Worm (Caenorhabditis elegans) whole organism, L2 larva: ENCODE data around the gene F54F12.1.

Experiments
- C34F6.9 ChIP-seq: fragments of 150-350 bp; optimal IDR thresholded peaks from 2 replicates; lab custom pipeline; 2014; ENCODE audit warnings: missing biosample characterization, missing genetic modification characterization
- F13H6.1 ChIP-seq: sonication (generic microtip); optimal IDR thresholded peaks from 2 replicates; lab custom pipeline; 2016; ENCODE audit warnings: missing genetic modification characterization, missing compliant biosample characterization
- R02D3.7 ChIP-seq: fragments of 150-350 bp; optimal IDR thresholded peaks from 2 replicates; lab custom pipeline; 2014; ENCODE audit warnings: missing biosample characterization, missing genetic modification characterization
- Y55F3AM.14 ChIP-seq: fragments of 200-800 bp; sonication (Bioruptor generic); optimal IDR thresholded peaks from 2 replicates; lab custom pipeline; 2018; ENCODE audit warnings: mild to moderate bottlenecking, missing genetic modification characterization, missing compliant biosample characterization
- ZK546.5 ChIP-seq: sonication (generic microtip); optimal IDR thresholded peaks from 2 replicates; lab custom pipeline; 2017; ENCODE audit warnings: missing biosample characterization, missing genetic modification characterization
- alr-1 ChIP-seq: fragments of 150-350 bp; optimal IDR thresholded peaks from 2 replicates; lab custom pipeline; 2014; ENCODE audit warnings: missing biosample characterization, missing genetic modification characterization
- aly-2 ChIP-seq: fragments of 150-350 bp; optimal IDR thresholded peaks from 2 replicates; lab custom pipeline; 2014; ENCODE audit warnings: missing biosample characterization, missing genetic modification characterization
- ama-1 ChIP-seq: fragments of 150-350 bp; optimal IDR thresholded peaks from 2 replicates; lab custom pipeline; 2018; ENCODE audit warnings: inconsistent platforms
- blmp-1 ChIP-seq: sonication (generic microtip); optimal IDR thresholded peaks from 2 replicates; lab custom pipeline; 2017; ENCODE audit warnings: missing genetic modification characterization, mild to moderate bottlenecking, missing compliant biosample characterization, antibody characterized with exemption, moderate library complexity; ENCODE audit not compliant: insufficient read depth
- ceh-16 ChIP-seq: fragments of 150-350 bp; optimal IDR thresholded peaks from 2 replicates; lab custom pipeline; 2014; ENCODE audit warnings: missing biosample characterization, missing genetic modification characterization
- ceh-82 ChIP-seq: fragments of 150-350 bp; optimal IDR thresholded peaks from 2 replicates; lab custom pipeline; 2014; ENCODE audit warnings: missing biosample characterization, missing genetic modification characterization
- crh-2 ChIP-seq: sonication (generic microtip); optimal IDR thresholded peaks from 2 replicates; lab custom pipeline; 2017; ENCODE audit warnings: missing biosample characterization, missing genetic modification characterization
- dmd-4 ChIP-seq: sonication (generic microtip); optimal IDR thresholded peaks from 2 replicates; lab custom pipeline; 2017; ENCODE audit warnings: missing biosample characterization, missing genetic modification characterization
- egl-27 ChIP-seq: sonication (generic microtip); optimal IDR thresholded peaks from 3 replicates; lab custom pipeline; 2017; ENCODE audit warnings: missing biosample characterization, missing genetic modification reagents, missing genetic modification characterization
- elt-1 ChIP-seq: fragments of 150-350 bp; optimal IDR thresholded peaks from 2 replicates; lab custom pipeline; 2014; ENCODE audit warnings: missing biosample characterization, missing genetic modification characterization
- elt-3 ChIP-seq: sonication (generic microtip); optimal IDR thresholded peaks from 2 replicates; lab custom pipeline; 2017; ENCODE audit warnings: missing biosample characterization, missing genetic modification characterization
- fos-1 ChIP-seq: fragments of 150-350 bp; optimal IDR thresholded peaks from 2 replicates; lab custom pipeline; 2014; ENCODE audit warnings: missing biosample characterization, missing genetic modification characterization
- gmeb-1 ChIP-seq: fragments of 150-350 bp; optimal IDR thresholded peaks from 2 replicates; lab custom pipeline; 2014; ENCODE audit warnings: missing biosample characterization, missing genetic modification characterization
- lin-11 ChIP-seq: fragments of 150-350 bp; sonication (generic microtip); optimal IDR thresholded peaks from 2 replicates; lab custom pipeline; 2014; ENCODE audit warnings: missing biosample characterization, missing genetic modification characterization, inconsistent platforms, mixed read lengths
- lin-13 ChIP-seq: fragments of 150-350 bp; optimal IDR thresholded peaks from 2 replicates; lab custom pipeline; 2014; ENCODE audit warnings: missing biosample characterization, missing genetic modification reagents, missing genetic modification characterization
- lin-39 ChIP-seq: fragments of 150-350 bp; optimal IDR thresholded peaks from 2 replicates; lab custom pipeline; 2014; ENCODE audit warnings: missing biosample characterization, missing genetic modification reagents, missing genetic modification characterization
- lsy-2 ChIP-seq, 2 experiments: fragments of 150-350 bp in 1 of 2; sonication (generic microtip) in 1 of 2; optimal IDR thresholded peaks; 2 replicates each; lab custom pipeline; 2014 to 2017; ENCODE audit warnings: missing biosample characterization in 2 of 2, missing genetic modification characterization in 2 of 2
- mab-5 ChIP-seq: fragments of 150-350 bp; optimal IDR thresholded peaks from 2 replicates; lab custom pipeline; 2014; ENCODE audit warnings: missing biosample characterization, missing genetic modification characterization
- mbf-1 ChIP-seq: sonication (generic microtip); optimal IDR thresholded peaks from 2 replicates; lab custom pipeline; 2017; ENCODE audit warnings: missing biosample characterization, missing genetic modification characterization
- mdl-1 ChIP-seq, 2 experiments: fragments of 150-350 bp in 1 of 2; sonication (generic microtip) in 1 of 2; optimal IDR thresholded peaks; 2 replicates each; lab custom pipeline; 2017; ENCODE audit warnings: missing biosample characterization in 2 of 2, missing genetic modification characterization in 2 of 2
- nhr-10 ChIP-seq: sonication (generic microtip); optimal IDR thresholded peaks from 2 replicates; lab custom pipeline; 2017; ENCODE audit warnings: missing biosample characterization, missing genetic modification characterization
- nhr-11 ChIP-seq: fragments of 150-350 bp; optimal IDR thresholded peaks from 2 replicates; lab custom pipeline; 2014; ENCODE audit warnings: missing biosample characterization, missing genetic modification characterization
- nhr-12 ChIP-seq: fragments of 150-350 bp; optimal IDR thresholded peaks from 2 replicates; lab custom pipeline; 2014; ENCODE audit warnings: missing biosample characterization, missing genetic modification characterization
- nhr-129 ChIP-seq: fragments of 150-350 bp; optimal IDR thresholded peaks from 2 replicates; lab custom pipeline; 2014; ENCODE audit warnings: missing biosample characterization, missing genetic modification characterization
- nhr-21 ChIP-seq: fragments of 150-350 bp; optimal IDR thresholded peaks from 2 replicates; lab custom pipeline; 2014; ENCODE audit warnings: missing biosample characterization, missing genetic modification characterization
- nhr-23 ChIP-seq: fragments of 150-350 bp; optimal IDR thresholded peaks from 2 replicates; lab custom pipeline; 2014; ENCODE audit warnings: missing biosample characterization, missing genetic modification reagents, missing genetic modification characterization
- nhr-237 ChIP-seq: fragments of 150-350 bp; optimal IDR thresholded peaks from 2 replicates; lab custom pipeline; 2014; ENCODE audit warnings: missing biosample characterization, missing genetic modification characterization
- nhr-25 ChIP-seq: fragments of 150-350 bp; sonication (generic microtip); optimal IDR thresholded peaks from 3 replicates; lab custom pipeline; 2014; ENCODE audit warnings: missing biosample characterization, missing genetic modification characterization
- nhr-6 ChIP-seq: fragments of 150-350 bp; optimal IDR thresholded peaks from 2 replicates; lab custom pipeline; 2014; ENCODE audit warnings: missing biosample characterization, missing genetic modification characterization
- nhr-77 ChIP-seq: fragments of 150-350 bp; optimal IDR thresholded peaks from 2 replicates; lab custom pipeline; 2014; ENCODE audit warnings: missing biosample characterization, missing genetic modification characterization
- peb-1 ChIP-seq: fragments of 150-350 bp; optimal IDR thresholded peaks from 2 replicates; lab custom pipeline; 2014; ENCODE audit warnings: missing biosample characterization, missing genetic modification characterization
- sem-4 ChIP-seq: fragments of 150-350 bp; optimal IDR thresholded peaks from 2 replicates; lab custom pipeline; 2014; ENCODE audit warnings: missing biosample characterization, missing genetic modification reagents, missing genetic modification characterization
- skn-1 ChIP-seq: sonication (generic microtip); optimal IDR thresholded peaks from 2 replicates; lab custom pipeline; 2017; ENCODE audit warnings: missing biosample characterization, missing genetic modification characterization
- sma-3 ChIP-seq: sonication (generic microtip); optimal IDR thresholded peaks from 2 replicates; lab custom pipeline; 2016; ENCODE audit warnings: missing genetic modification reagents, missing genetic modification characterization, missing compliant biosample characterization
- sma-9 ChIP-seq, 2 experiments: fragments of 150-350 bp in 1 of 2; sonication (generic microtip) in 1 of 2; optimal IDR thresholded peaks; 2 replicates each; lab custom pipeline; 2014 to 2016; ENCODE audit warnings: missing genetic modification characterization in 2 of 2, mild to moderate bottlenecking in 1 of 2, missing biosample characterization in 1 of 2, missing compliant biosample characterization in 1 of 2, missing genetic modification reagents in 1 of 2, moderate library complexity in 1 of 2
- snpc-4 ChIP-seq: fragments of 150-350 bp; optimal IDR thresholded peaks from 2 replicates; lab custom pipeline; 2014; ENCODE audit warnings: missing biosample characterization, missing genetic modification characterization
- unc-39 ChIP-seq: fragments of 150-350 bp; optimal IDR thresholded peaks from 2 replicates; lab custom pipeline; 2014; ENCODE audit warnings: missing biosample characterization, missing genetic modification characterization
- unc-55 ChIP-seq: fragments of 150-350 bp; sonication (generic microtip); optimal IDR thresholded peaks from 3 replicates; lab custom pipeline; 2014; ENCODE audit warnings: missing biosample characterization, missing genetic modification reagents, missing genetic modification characterization
- unc-62 ChIP-seq: fragments of 150-350 bp; optimal IDR thresholded peaks from 2 replicates; lab custom pipeline; 2014; ENCODE audit warnings: missing biosample characterization, missing genetic modification reagents, missing genetic modification characterization
- zag-1 ChIP-seq: fragments of 150-350 bp; optimal IDR thresholded peaks from 2 replicates; lab custom pipeline; 2014; ENCODE audit warnings: missing biosample characterization, missing genetic modification characterization
- ztf-1 ChIP-seq: fragments of 200-800 bp; sonication (Bioruptor generic); conservative IDR thresholded peaks from 2 replicates; pipeline ENCODE4 v1.3.6; 2022; ENCODE audit warnings: missing genetic modification characterization, missing compliant biosample characterization
- ztf-11 ChIP-seq: sonication (generic microtip); optimal IDR thresholded peaks from 2 replicates; lab custom pipeline; 2017; ENCODE audit warnings: missing biosample characterization, missing genetic modification characterization
- ztf-4 ChIP-seq: fragments of 150-350 bp; optimal IDR thresholded peaks from 2 replicates; lab custom pipeline; 2014; ENCODE audit warnings: missing biosample characterization, missing genetic modification characterization

Gene F54F12.1

ce11 chrIII:13069416-13069815, 14.2 kb upstream of the F54F12.1 start:
- TF ChIP-seq ama-1 (peak; percentile 18), elt-1 (tag; lab: Kevin White, UChicago) (no peak)

ce11 chrIII:13067884-13068767, 12.9 kb upstream of the F54F12.1 start:
- TF ChIP-seq blmp-1 (peak; percentile 20), F13H6.1 (peak; percentile 94), elt-3 (no peak), Y55F3AM.14 (GFP tag; lab: Kevin White, UChicago) (peak; percentile 81), ztf-4 (tag; lab: Kevin White, UChicago) (peak; percentile 78), nhr-23 (tag; lab: Kevin White, UChicago) (no peak), lin-11 (tag; lab: Kevin White, UChicago) (peak; percentile 91), dmd-4 (tag; lab: Kevin White, UChicago) (no peak), nhr-129 (tag; lab: Kevin White, UChicago) (peak; percentile 93), sem-4 (tag; lab: Kevin White, UChicago) (peak; percentile 92), ama-1 (peak; percentile 80), alr-1 (tag; lab: Kevin White, UChicago) (peak; percentile 49), unc-39 (no peak), crh-2 (tag; lab: Kevin White, UChicago) (peak; percentile 92), zag-1 (tag; lab: Kevin White, UChicago) (peak; percentile 94), peb-1 (tag; lab: Kevin White, UChicago) (peak; percentile 13), ztf-1 (GFP tag; lab: Robert Waterston, UW) (no peak), ztf-11 (tag; lab: Kevin White, UChicago) (no peak), mab-5 (tag; lab: Kevin White, UChicago) (peak; percentile 31), nhr-237 (tag; lab: Kevin White, UChicago) (no peak), gmeb-1 (peak; percentile 30), nhr-25 (tag; lab: Kevin White, UChicago) (peak; percentile 70), nhr-11 (tag; lab: Kevin White, UChicago) (no peak), mbf-1 (tag; lab: Kevin White, UChicago) (no peak), skn-1 (tag; lab: Kevin White, UChicago) (no peak), fos-1 (tag; lab: Kevin White, UChicago) (peak; percentile 78), egl-27 (peak; percentile 74), nhr-10 (peak; percentile 6), nhr-21 (tag; lab: Kevin White, UChicago) (peak; percentile 65), unc-62 (GFP tag; lab: Kevin White, UChicago) (no peak), lin-39 (peak; percentile 29), nhr-6 (tag; lab: Kevin White, UChicago) (peak; percentile 58), R02D3.7 (no peak), ceh-82 (tag; lab: Kevin White, UChicago) (peak; percentile 42), ceh-16 (tag; lab: Kevin White, UChicago) (no peak), sma-3 (GFP tag; lab: Kevin White, UChicago) (peak; percentile 66), sma-9 (GFP tag; optimal IDR thresholded peaks at IDR 0.05; lab: Kevin White, UChicago) (peak; percentile 82), sma-9 (tag; optimal IDR thresholded peaks at IDR 0.05; lab: Kevin White, UChicago) (no peak), nhr-12 (no peak), mdl-1 (tag; optimal IDR thresholded peaks at IDR 0.05; lab: Kevin White, UChicago) (peak; percentile 83 to 90), lin-13 (GFP tag; lab: Kevin White, UChicago) (peak; percentile 89), snpc-4 (tag; lab: Kevin White, UChicago) (peak; percentile 76), ZK546.5 (tag; lab: Kevin White, UChicago) (no peak), nhr-77 (no peak), elt-1 (tag; lab: Kevin White, UChicago) (no peak), C34F6.9 (tag; lab: Kevin White, UChicago) (peak; percentile 95), lsy-2 (tag; optimal IDR thresholded peaks at IDR 0.05; lab: Kevin White, UChicago) (peak; percentile 56 to 87), aly-2 (tag; lab: Kevin White, UChicago) (no peak), unc-55 (GFP tag; lab: Kevin White, UChicago) (peak; percentile 97)
